Worm (Caenorhabditis elegans) whole organism, L2 larva: Measurements from ENCODE around the gene inx-6.

ENCODE experiments used
- skn-1 ChIP-seq: sonication (generic microtip); optimal IDR thresholded peaks from 2 replicates; lab custom pipeline; 2017; ENCODE audit warnings: missing biosample characterization, missing genetic modification characterization
- unc-62 ChIP-seq: fragments of 150-350 bp; optimal IDR thresholded peaks from 2 replicates; lab custom pipeline; 2014; ENCODE audit warnings: missing biosample characterization, missing genetic modification reagents, missing genetic modification characterization

DNA sequence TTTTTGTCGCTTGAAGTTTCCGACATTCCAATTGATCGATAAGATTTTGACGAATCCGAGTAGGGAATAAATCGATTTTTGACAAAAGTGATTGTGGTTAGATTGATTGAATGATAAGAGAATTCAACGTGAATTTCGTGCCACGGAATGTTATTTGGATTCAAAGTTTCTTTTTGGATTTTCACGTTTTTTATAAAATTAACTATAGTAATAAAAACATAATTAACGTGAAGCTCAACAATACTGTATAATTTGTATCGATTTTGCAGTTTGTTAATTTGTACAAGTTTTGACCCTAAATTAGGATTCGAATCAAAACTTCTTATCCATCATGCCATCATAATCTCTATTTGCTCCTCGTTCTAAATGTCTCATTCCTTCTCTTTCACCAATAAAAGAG is 1.7 kb upstream of the inx-6 start, which contains the start of gene C36H8.1:
- TF ChIP-seq unc-62 (GFP tag; lab: Kevin White, UChicago) (no peak), skn-1 (tag; lab: Kevin White, UChicago) (no peak)
